Fruit fly (Drosophila melanogaster) whole organism, embryonic: ENCODE results near the gene vib.

ENCODE experiments used
- B-H1 ChIP-seq: fragments of 200-800 bp; sonication (Bioruptor generic); IDR thresholded peaks from 3 replicates; pipeline ENCODE4 v1.3.6; 2022; ENCODE audit warnings: missing biosample characterization, missing genetic modification characterization
- Blimp-1 ChIP-seq: fragments of 200-800 bp; sonication (Bioruptor generic); optimal IDR thresholded peaks from 3 replicates; lab custom pipeline; 2018; ENCODE audit warnings: missing biosample characterization, missing genetic modification characterization, mild to moderate bottlenecking, moderate library complexity, missing genetic modification reagents
- CG10267 ChIP-seq: fragments of 200-800 bp; sonication (Bioruptor generic); optimal IDR thresholded peaks from 2 replicates; lab custom pipeline; 2018; ENCODE audit warnings: missing biosample characterization, mild to moderate bottlenecking, missing genetic modification characterization, moderate library complexity
- CG10431 ChIP-seq: fragments of 200-800 bp; sonication (Bioruptor generic); optimal IDR thresholded peaks from 3 replicates; lab custom pipeline; 2018; ENCODE audit warnings: missing biosample characterization, mild to moderate bottlenecking, missing genetic modification characterization
- CG11560 ChIP-seq: fragments of 200-800 bp; sonication (Bioruptor generic); IDR thresholded peaks from 3 replicates; pipeline ENCODE4 v1.3.6; 2022; ENCODE audit warnings: missing biosample characterization, missing genetic modification characterization
- CG12071 ChIP-seq: fragments of 200-800 bp; sonication (Bioruptor generic); optimal IDR thresholded peaks from 3 replicates; lab custom pipeline; 2018; ENCODE audit warnings: missing biosample characterization, mild to moderate bottlenecking, missing genetic modification characterization
- CG12391 ChIP-seq: fragments of 200-800 bp; sonication (Bioruptor generic); optimal IDR thresholded peaks from 3 replicates; lab custom pipeline; 2018; ENCODE audit warnings: missing biosample characterization, mild to moderate bottlenecking, missing genetic modification characterization, moderate library complexity
- CG17328 ChIP-seq: fragments of 200-800 bp; sonication (Bioruptor generic); IDR thresholded peaks from 2 replicates; pipeline ENCODE4 v1.3.6; 2022; ENCODE audit warnings: missing biosample characterization, missing genetic modification characterization
- CG17802 ChIP-seq: fragments of 200-800 bp; sonication (Bioruptor generic); optimal IDR thresholded peaks from 2 replicates; lab custom pipeline; 2018; ENCODE audit warnings: missing biosample characterization, mild to moderate bottlenecking, missing genetic modification characterization, moderate library complexity
- CG17829 ChIP-seq: fragments of 200-800 bp; optimal IDR thresholded peaks from 2 replicates; lab custom pipeline; 2019; ENCODE audit warnings: missing biosample characterization, mild to moderate bottlenecking, missing genetic modification characterization, moderate library complexity
- CG2889 ChIP-seq: fragments of 200-800 bp; sonication (Bioruptor generic); IDR thresholded peaks from 3 replicates; pipeline ENCODE4 v1.3.6; 2022; ENCODE audit warnings: missing biosample characterization, missing genetic modification characterization
- CG34422 ChIP-seq: fragments of 200-800 bp; sonication (Bioruptor generic); IDR thresholded peaks from 3 replicates; pipeline ENCODE4 v1.3.6; 2022; ENCODE audit warnings: missing biosample characterization, missing genetic modification characterization
- CG4328 ChIP-seq: fragments of 200-800 bp; sonication (Bioruptor generic); optimal IDR thresholded peaks from 3 replicates; lab custom pipeline; 2017; ENCODE audit warnings: missing biosample characterization, missing genetic modification reagents, missing genetic modification characterization
- CG4360 ChIP-seq: fragments of 200-800 bp; sonication (Bioruptor generic); IDR thresholded peaks from 2 replicates; pipeline ENCODE4 v1.3.6; 2022; ENCODE audit warnings: missing biosample characterization, missing genetic modification characterization
- CG4854 ChIP-seq: fragments of 200-800 bp; sonication (Bioruptor generic); optimal IDR thresholded peaks from 2 replicates; lab custom pipeline; 2016; ENCODE audit warnings: missing biosample characterization, missing genetic modification characterization, inconsistent platforms
- CG6813 ChIP-seq: fragments of 200-800 bp; sonication (Bioruptor generic); optimal IDR thresholded peaks from 2 replicates; lab custom pipeline; 2017; ENCODE audit warnings: missing biosample characterization, missing genetic modification characterization, mild to moderate bottlenecking, moderate library complexity, missing genetic modification reagents
- CG8765 ChIP-seq: fragments of 200-800 bp; sonication (Bioruptor generic); IDR thresholded peaks from 2 replicates; pipeline ENCODE4 v1.3.6; 2022; ENCODE audit warnings: missing biosample characterization, missing genetic modification characterization
- CG9215 ChIP-seq: fragments of 200-800 bp; sonication (Bioruptor generic); IDR thresholded peaks from 2 replicates; pipeline ENCODE4 v1.3.6; 2022; ENCODE audit warnings: missing biosample characterization, missing genetic modification characterization
- CkIIα-i1 ChIP-seq: fragments of 200-800 bp; sonication (Bioruptor generic); IDR thresholded peaks from 2 replicates; pipeline ENCODE4 v1.3.6; 2022; ENCODE audit warnings: missing biosample characterization, missing genetic modification characterization
- CrebB ChIP-seq: fragments of 200-800 bp; sonication (Bioruptor generic); optimal IDR thresholded peaks from 3 replicates; lab custom pipeline; 2018; ENCODE audit warnings: missing biosample characterization, mild to moderate bottlenecking, missing genetic modification characterization
- D19B ChIP-seq: fragments of 200-800 bp; sonication (Bioruptor generic); optimal IDR thresholded peaks from 2 replicates; lab custom pipeline; 2017; ENCODE audit warnings: missing biosample characterization, mild to moderate bottlenecking, missing genetic modification characterization
- Dad ChIP-seq: fragments of 200-800 bp; sonication (Bioruptor generic); optimal IDR thresholded peaks from 3 replicates; lab custom pipeline; 2016; ENCODE audit warnings: missing biosample characterization, missing genetic modification characterization
- Doc2 ChIP-seq: fragments of 200-800 bp; sonication (Bioruptor generic); IDR thresholded peaks from 2 replicates; pipeline ENCODE4 v1.3.6; 2022; ENCODE audit warnings: missing biosample characterization, missing genetic modification characterization
- Ets97D ChIP-seq: fragments of 200-800 bp; sonication (Bioruptor generic); optimal IDR thresholded peaks from 3 replicates; lab custom pipeline; 2016; ENCODE audit warnings: missing biosample characterization, missing genetic modification characterization
- HHEX ChIP-seq: fragments of 200-800 bp; sonication (Bioruptor generic); optimal IDR thresholded peaks from 3 replicates; lab custom pipeline; 2017; ENCODE audit warnings: missing biosample characterization, mild to moderate bottlenecking, missing genetic modification characterization, missing genetic modification reagents
- Mrtf ChIP-seq: fragments of 200-800 bp; sonication (Bioruptor generic); IDR thresholded peaks from 3 replicates; pipeline ENCODE4 v1.3.6; 2022; ENCODE audit warnings: missing biosample characterization, missing genetic modification characterization
- Rx ChIP-seq: fragments of 200-800 bp; sonication (Bioruptor generic); IDR thresholded peaks from 2 replicates; pipeline ENCODE4 v1.3.6; 2022; ENCODE audit warnings: missing biosample characterization, missing genetic modification characterization
- Sry-β ChIP-seq: fragments of 200-800 bp; sonication (Bioruptor generic); optimal IDR thresholded peaks from 2 replicates; lab custom pipeline; 2018; ENCODE audit warnings: missing biosample characterization, mild to moderate bottlenecking, missing genetic modification characterization, moderate library complexity
- Tbp ChIP-seq: fragments of >200 bp; optimal IDR thresholded peaks from 2 replicates; lab custom pipeline; 2018; ENCODE audit warnings: missing biosample characterization, missing genetic modification characterization
- Usf ChIP-seq: fragments of 200-800 bp; sonication (Bioruptor generic); optimal IDR thresholded peaks from 2 replicates; lab custom pipeline; 2017; ENCODE audit warnings: missing genotype, missing biosample characterization, missing genetic modification characterization
- ab ChIP-seq: fragments of 200-800 bp; sonication (Bioruptor generic); optimal IDR thresholded peaks from 2 replicates; lab custom pipeline; 2016; ENCODE audit warnings: missing biosample characterization, missing genetic modification characterization
- cg ChIP-seq: fragments of 200-800 bp; sonication (Bioruptor generic); optimal IDR thresholded peaks from 3 replicates; lab custom pipeline; 2019; ENCODE audit warnings: missing biosample characterization, mild to moderate bottlenecking, missing genetic modification characterization, moderate library complexity
- dimm ChIP-seq: fragments of 200-800 bp; sonication (Bioruptor generic); IDR thresholded peaks from 2 replicates; pipeline ENCODE4 v1.3.6; 2022; ENCODE audit warnings: missing biosample characterization, missing genetic modification characterization
- ems ChIP-seq: fragments of 200-800 bp; sonication (Bioruptor generic); optimal IDR thresholded peaks from 3 replicates; lab custom pipeline; 2016; ENCODE audit warnings: missing biosample characterization, missing genetic modification characterization
- fd96Cb ChIP-seq: fragments of 200-800 bp; sonication (Bioruptor generic); optimal IDR thresholded peaks from 2 replicates; lab custom pipeline; 2018; ENCODE audit warnings: missing biosample characterization, mild to moderate bottlenecking, missing genetic modification characterization, moderate library complexity
- gro ChIP-seq: fragments of 200-800 bp; sonication (Bioruptor generic); optimal IDR thresholded peaks from 2 replicates; lab custom pipeline; 2016; ENCODE audit warnings: missing biosample characterization, missing genetic modification characterization
- gsb ChIP-seq: fragments of 200-800 bp; sonication (Bioruptor generic); IDR thresholded peaks from 2 replicates; pipeline ENCODE4 v1.3.6; 2022; ENCODE audit warnings: missing biosample characterization, missing genetic modification characterization
- ham ChIP-seq: fragments of 200-800 bp; sonication (Bioruptor generic); IDR thresholded peaks from 2 replicates; pipeline ENCODE4 v1.3.6; 2022; ENCODE audit warnings: missing biosample characterization, missing genetic modification characterization
- insv ChIP-seq, 2 experiments: fragments of 200-800 bp; sonication (Bioruptor generic); optimal IDR thresholded peaks; 3 replicates each; lab custom pipeline; 2016 to 2018; ENCODE audit warnings: missing biosample characterization in 2 of 2, missing genetic modification characterization in 2 of 2
- kah ChIP-seq: fragments of 200-800 bp; sonication (Bioruptor generic); optimal IDR thresholded peaks from 2 replicates; lab custom pipeline; 2018; ENCODE audit warnings: missing biosample characterization, mild to moderate bottlenecking, missing genetic modification characterization
- mam ChIP-seq: fragments of 200-800 bp; sonication (Bioruptor generic); optimal IDR thresholded peaks from 3 replicates; lab custom pipeline; 2016; ENCODE audit warnings: missing biosample characterization, missing genetic modification characterization
- nerfin-2 ChIP-seq: fragments of 200-800 bp; sonication (Bioruptor generic); IDR thresholded peaks from 2 replicates; pipeline ENCODE4 v1.3.6; 2022; ENCODE audit warnings: missing biosample characterization, missing genetic modification characterization; ENCODE audit not compliant: partially characterized antibody
- nmo ChIP-seq: fragments of 200-800 bp; sonication (Bioruptor generic); optimal IDR thresholded peaks from 2 replicates; lab custom pipeline; 2018; ENCODE audit warnings: missing biosample characterization, mild to moderate bottlenecking, missing genetic modification characterization, moderate library complexity
- pfk ChIP-seq: fragments of 200-800 bp; sonication (Bioruptor generic); optimal IDR thresholded peaks from 2 replicates; lab custom pipeline; 2018; ENCODE audit warnings: missing biosample characterization, mild to moderate bottlenecking, missing genetic modification characterization, moderate library complexity
- pita ChIP-seq: fragments of 200-800 bp; sonication (Bioruptor generic); optimal IDR thresholded peaks from 2 replicates; lab custom pipeline; 2017; ENCODE audit warnings: missing biosample characterization, mild to moderate bottlenecking, missing genetic modification characterization
- schlank ChIP-seq: fragments of 200-800 bp; sonication (Bioruptor generic); optimal IDR thresholded peaks from 2 replicates; lab custom pipeline; 2018; ENCODE audit warnings: missing biosample characterization, mild to moderate bottlenecking, missing genetic modification characterization
- seq ChIP-seq: fragments of 200-800 bp; sonication (Bioruptor generic); IDR thresholded peaks from 2 replicates; pipeline ENCODE4 v1.3.6; 2022; ENCODE audit warnings: missing biosample characterization, missing genetic modification characterization
- slbo ChIP-seq: fragments of 200-800 bp; sonication (Bioruptor generic); IDR thresholded peaks from 2 replicates; pipeline ENCODE4 v1.3.6; 2022; ENCODE audit warnings: missing biosample characterization, missing genetic modification characterization
- slou ChIP-seq: fragments of 200-800 bp; sonication (Bioruptor generic); optimal IDR thresholded peaks from 3 replicates; lab custom pipeline; 2016; ENCODE audit warnings: missing biosample characterization, missing genetic modification characterization
- tgo ChIP-seq: fragments of 200-800 bp; sonication (Bioruptor generic); IDR thresholded peaks from 3 replicates; pipeline ENCODE4 v1.3.6; 2022; ENCODE audit warnings: missing biosample characterization, missing genetic modification characterization
- tin ChIP-seq: fragments of 200-800 bp; sonication (Bioruptor generic); optimal IDR thresholded peaks from 3 replicates; lab custom pipeline; 2016; ENCODE audit warnings: missing biosample characterization, missing genetic modification characterization
- toy ChIP-seq: fragments of 200-800 bp; sonication (Bioruptor generic); IDR thresholded peaks from 2 replicates; pipeline ENCODE4 v1.3.6; 2022; ENCODE audit warnings: missing biosample characterization, missing genetic modification characterization
- ttk ChIP-seq: fragments of 200-800 bp; sonication (Bioruptor generic); IDR thresholded peaks from 2 replicates; pipeline ENCODE4 v2.1.2; 2022; ENCODE audit warnings: missing biosample characterization, missing genetic modification characterization

Gene vib

DNA sequence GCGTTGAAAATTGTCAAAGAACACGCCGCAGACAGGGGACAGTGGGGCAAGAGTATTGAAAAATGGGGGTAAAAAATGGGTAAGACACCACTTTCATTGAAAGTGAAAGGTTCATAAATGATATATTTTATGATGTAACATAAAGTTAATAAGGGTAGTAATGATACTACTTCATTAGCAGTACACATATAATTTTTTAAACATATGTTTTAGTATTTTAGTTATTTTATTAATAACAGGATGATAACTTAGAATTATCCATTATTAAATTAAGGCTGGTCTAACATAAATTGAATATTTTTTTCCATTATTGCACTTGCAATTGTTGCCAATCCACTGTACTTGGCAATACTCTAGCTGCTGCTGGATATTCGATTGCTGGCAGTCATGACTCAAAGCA lies 47.6 kb upstream of the vib start (continued):
- TF ChIP-seq tgo (GFP tag; lab: Robert Waterston, UW) (no peak), toy (GFP tag; lab: Robert Waterston, UW) (no peak), CG9215 (GFP tag; lab: Robert Waterston, UW) (no peak), tin (GFP tag; lab: Kevin White, UChicago) (no peak), schlank (no peak), CG4854 (GFP tag; lab: Kevin White, UChicago) (no peak), gro (GFP tag; lab: Kevin White, UChicago) (no peak), slou (no peak), Dad (GFP tag; lab: Kevin White, UChicago) (no peak), CG8765 (GFP tag; lab: Robert Waterston, UW) (no peak), Blimp-1 (GFP tag; lab: Kevin White, UChicago) (peak; percentile 69), kah (GFP tag; lab: Kevin White, UChicago) (no peak), ttk (GFP tag; lab: Robert Waterston, UW) (no peak), gsb (no peak), seq (GFP tag; lab: Robert Waterston, UW) (no peak), ems (GFP tag; lab: Kevin White, UChicago) (no peak), ham (no peak), Sry-β (no peak), CG34422 (GFP tag; lab: Robert Waterston, UW) (no peak), CkIIα-i1 (no peak), CG17328 (GFP tag; lab: Robert Waterston, UW) (peak; percentile 36; the same call in 1 of the 2 replicates), CG17829 (tag; lab: Kevin White, UChicago) (peak; percentile 25), nerfin-2 (GFP tag; lab: Robert Waterston, UW) (no peak), insv (GFP tag; optimal IDR thresholded peaks at IDR 0.05; lab: Kevin White, UChicago) (no peak), CrebB (tag; lab: Kevin White, UChicago) (no peak), CG12071 (GFP tag; lab: Kevin White, UChicago) (no peak), slbo (GFP tag; lab: Robert Waterston, UW) (no peak), CG10267 (tag; lab: Kevin White, UChicago) (peak; percentile 32), Tbp (GFP tag; lab: Kevin White, UChicago) (no peak), nmo (GFP tag; lab: Kevin White, UChicago) (peak; percentile 65), dimm (GFP tag; lab: Robert Waterston, UW) (no peak), fd96Cb (tag; lab: Kevin White, UChicago) (no peak), B-H1 (no peak), pfk (GFP tag; lab: Kevin White, UChicago) (no peak), CG12391 (tag; lab: Kevin White, UChicago) (peak; percentile 29), CG17802 (tag; lab: Kevin White, UChicago) (no peak), CG4360 (GFP tag; lab: Robert Waterston, UW) (no peak), Rx (no peak), CG6813 (GFP tag; lab: Kevin White, UChicago) (no peak), CG10431 (GFP tag; lab: Kevin White, UChicago) (no peak), CG4328 (no peak), HHEX (no peak), Ets97D (no peak), CG11560 (no peak), cg (GFP tag; lab: Kevin White, UChicago) (no peak), Usf (no peak), Doc2 (GFP tag; lab: Robert Waterston, UW) (no peak), pita (GFP tag; lab: Kevin White, UChicago) (no peak), D19B (GFP tag; lab: Kevin White, UChicago) (no peak), mam (GFP tag; lab: Kevin White, UChicago) (no peak), ab (GFP tag; lab: Kevin White, UChicago) (no peak), CG2889 (no peak), Mrtf (GFP tag; lab: Robert Waterston, UW) (no peak)
